Worm (Caenorhabditis elegans) whole organism, young adult: ENCODE data around the gene col-40.

Experiments
- ama-1 ChIP-seq, 3 experiments: fragments of 150-350 bp in 1 of 3; sonication (generic microtip) in 2 of 3; optimal IDR thresholded peaks; 2 replicates each; lab custom pipeline; 2014 to 2018; ENCODE audit warnings: missing biosample characterization in 2 of 3, missing genetic modification characterization in 2 of 3, missing genetic modification reagents in 2 of 3
- attf-5 ChIP-seq: fragments of 200-800 bp; sonication (Bioruptor generic); optimal IDR thresholded peaks from 2 replicates; lab custom pipeline; 2018; ENCODE audit warnings: mild to moderate bottlenecking, missing genetic modification characterization, missing compliant biosample characterization

DNA sequence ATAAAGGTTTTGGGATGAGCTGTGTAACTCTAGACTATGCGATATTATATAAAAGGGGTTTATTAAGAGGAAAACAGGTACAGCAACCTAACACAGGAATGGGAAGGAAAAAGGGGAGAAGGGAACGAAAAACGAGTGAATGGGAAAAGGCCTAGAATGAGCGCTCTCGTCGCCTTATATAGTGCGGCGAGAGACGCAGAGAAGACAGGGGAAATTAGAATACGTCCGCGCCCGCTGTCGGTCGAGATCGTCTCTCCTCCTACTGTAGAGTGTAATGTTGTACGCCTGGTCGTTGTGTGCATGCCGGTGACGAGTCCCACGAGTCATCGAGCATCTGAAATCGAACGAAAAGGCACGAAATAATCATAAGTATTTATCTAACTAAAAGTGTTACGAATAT, 46.5 kb upstream of the col-40 start:
- no peak for TF ChIP-seq ama-1 (optimal IDR thresholded peaks at IDR 0.05; lab: Kevin White, UChicago)
- TF ChIP-seq ama-1 (GFP tag; optimal IDR thresholded peaks at IDR 0.05; lab: Kevin White, UChicago) = no peak
- TF ChIP-seq attf-5 (GFP tag; lab: Kevin White, UChicago) = no peak
